Fruit fly (Drosophila melanogaster) whole organism, embryonic: ENCODE data around the gene toe.

ENCODE experiments used
- ATbp ChIP-seq: fragments of 200-800 bp; sonication (Bioruptor generic); optimal IDR thresholded peaks from 2 replicates; lab custom pipeline; 2017; ENCODE audit warnings: missing biosample characterization, mild to moderate bottlenecking, missing genetic modification characterization, missing genetic modification reagents
- Abd-B ChIP-seq: fragments of 200-800 bp; sonication (Bioruptor generic); optimal IDR thresholded peaks from 2 replicates; lab custom pipeline; 2018; ENCODE audit warnings: missing biosample characterization, mild to moderate bottlenecking, missing genetic modification characterization, moderate library complexity
- Atf3 ChIP-seq: fragments of 200-800 bp; sonication (Bioruptor generic); optimal IDR thresholded peaks from 3 replicates; lab custom pipeline; 2016; ENCODE audit warnings: missing biosample characterization, missing genetic modification characterization
- Bgb ChIP-seq: fragments of 200-800 bp; sonication (Bioruptor generic); IDR thresholded peaks from 2 replicates; pipeline ENCODE4 v1.3.6; 2022; ENCODE audit warnings: missing biosample characterization, missing genetic modification characterization; ENCODE audit not compliant: partially characterized antibody
- CG11398 ChIP-seq: fragments of 200-800 bp; sonication (Bioruptor generic); optimal IDR thresholded peaks from 2 replicates; lab custom pipeline; 2016; ENCODE audit warnings: missing biosample characterization, missing genetic modification characterization
- CG12299 ChIP-seq: fragments of 200-800 bp; sonication (Bioruptor generic); optimal IDR thresholded peaks from 2 replicates; lab custom pipeline; 2018; ENCODE audit warnings: missing biosample characterization, mild to moderate bottlenecking, missing genetic modification characterization
- CG14014 ChIP-seq: fragments of 200-800 bp; sonication (Bioruptor generic); IDR thresholded peaks from 2 replicates; pipeline ENCODE4 v1.3.6; 2022; ENCODE audit warnings: missing biosample characterization, missing genetic modification characterization
- CG14667 ChIP-seq: fragments of 200-800 bp; sonication (Bioruptor generic); IDR thresholded peaks from 2 replicates; pipeline ENCODE4 v1.3.6; 2022; ENCODE audit warnings: missing biosample characterization, missing genetic modification characterization
- CG14710 ChIP-seq: fragments of 200-800 bp; sonication (Bioruptor generic); optimal IDR thresholded peaks from 3 replicates; lab custom pipeline; 2019; ENCODE audit warnings: missing biosample characterization, mild to moderate bottlenecking, missing genetic modification characterization, moderate library complexity
- CG18619 ChIP-seq: fragments of 200-800 bp; sonication (Bioruptor generic); optimal IDR thresholded peaks from 3 replicates; lab custom pipeline; 2017; ENCODE audit warnings: missing biosample characterization, mild to moderate bottlenecking, missing genetic modification characterization
- CG2116 ChIP-seq: fragments of 200-800 bp; sonication (Bioruptor generic); optimal IDR thresholded peaks from 3 replicates; lab custom pipeline; 2018; ENCODE audit warnings: missing biosample characterization, mild to moderate bottlenecking, missing genetic modification characterization
- CG2678 ChIP-seq: fragments of 200-800 bp; sonication (Bioruptor generic); optimal IDR thresholded peaks from 3 replicates; lab custom pipeline; 2019; ENCODE audit warnings: missing biosample characterization, mild to moderate bottlenecking, missing genetic modification characterization, moderate library complexity
- CG31441 ChIP-seq: fragments of 200-800 bp; sonication (Bioruptor generic); IDR thresholded peaks from 2 replicates; pipeline ENCODE4 v1.3.6; 2022; ENCODE audit warnings: missing biosample characterization, missing genetic modification characterization
- CG32772 ChIP-seq: fragments of 200-800 bp; sonication (Bioruptor generic); IDR thresholded peaks from 2 replicates; pipeline ENCODE4 v1.3.6; 2022; ENCODE audit warnings: missing biosample characterization, missing genetic modification characterization
- CG3407 ChIP-seq: fragments of 200-800 bp; sonication (Bioruptor generic); optimal IDR thresholded peaks from 2 replicates; lab custom pipeline; 2018; ENCODE audit warnings: missing biosample characterization, mild to moderate bottlenecking, missing genetic modification characterization
- CG34224 ChIP-seq: fragments of 200-800 bp; sonication (Bioruptor generic); IDR thresholded peaks from 3 replicates; pipeline ENCODE4 v1.3.6; 2022; ENCODE audit warnings: missing biosample characterization, missing genetic modification characterization; ENCODE audit not compliant: partially characterized antibody
- CG4617 ChIP-seq: fragments of 200-800 bp; sonication (Bioruptor generic); optimal IDR thresholded peaks from 3 replicates; lab custom pipeline; 2016; ENCODE audit warnings: missing biosample characterization, missing genetic modification characterization, borderline replicate concordance
- CG4854 ChIP-seq: fragments of 200-800 bp; sonication (Bioruptor generic); optimal IDR thresholded peaks from 2 replicates; lab custom pipeline; 2016; ENCODE audit warnings: missing biosample characterization, missing genetic modification characterization, inconsistent platforms
- CG6854 ChIP-seq: fragments of 200-800 bp; sonication (Bioruptor generic); optimal IDR thresholded peaks from 3 replicates; lab custom pipeline; 2017; ENCODE audit warnings: missing biosample characterization, mild to moderate bottlenecking, missing genetic modification characterization
- CG7372 ChIP-seq: fragments of 200-800 bp; sonication (Bioruptor generic); IDR thresholded peaks from 2 replicates; pipeline ENCODE4 v1.3.6; 2022; ENCODE audit warnings: missing biosample characterization, missing genetic modification characterization
- CG7786 ChIP-seq: fragments of 200-800 bp; sonication (Bioruptor generic); optimal IDR thresholded peaks from 2 replicates; lab custom pipeline; 2016; ENCODE audit warnings: missing biosample characterization, missing genetic modification characterization
- CG8478 ChIP-seq: fragments of >200 bp; optimal IDR thresholded peaks from 2 replicates; lab custom pipeline; 2018
- CkIIα-i1 ChIP-seq: fragments of 200-800 bp; sonication (Bioruptor generic); IDR thresholded peaks from 2 replicates; pipeline ENCODE4 v1.3.6; 2022; ENCODE audit warnings: missing biosample characterization, missing genetic modification characterization
- Dref ChIP-seq: fragments of 200-800 bp; sonication (Bioruptor generic); IDR thresholded peaks from 2 replicates; pipeline ENCODE4 v1.3.6; 2022; ENCODE audit warnings: missing biosample characterization, missing genetic modification characterization
- Hand ChIP-seq: fragments of 200-800 bp; sonication (Bioruptor generic); optimal IDR thresholded peaks from 2 replicates; lab custom pipeline; 2017; ENCODE audit warnings: mild to moderate bottlenecking, missing biosample characterization, missing genetic modification reagents, missing genetic modification characterization
- Hsf ChIP-seq: fragments of 200-800 bp; sonication (Bioruptor generic); optimal IDR thresholded peaks from 3 replicates; lab custom pipeline; 2016; ENCODE audit warnings: missing biosample characterization, missing genetic modification characterization
- MBD-R2 ChIP-seq: fragments of 200-800 bp; sonication (Bioruptor generic); IDR thresholded peaks from 2 replicates; pipeline ENCODE4 v1.3.6; 2022; ENCODE audit warnings: missing biosample characterization, missing genetic modification characterization
- MESR4 ChIP-seq: fragments of 200-800 bp; sonication (Bioruptor generic); optimal IDR thresholded peaks from 2 replicates; lab custom pipeline; 2018; ENCODE audit warnings: missing biosample characterization, mild to moderate bottlenecking, missing genetic modification characterization, moderate library complexity
- Mes4 ChIP-seq: fragments of 200-800 bp; sonication (Bioruptor generic); optimal IDR thresholded peaks from 2 replicates; lab custom pipeline; 2016; ENCODE audit warnings: missing biosample characterization, missing genetic modification characterization
- Nf-YA ChIP-seq: fragments of 200-800 bp; sonication (Bioruptor generic); IDR thresholded peaks from 2 replicates; pipeline ENCODE4 v1.3.6; 2022; ENCODE audit warnings: missing biosample characterization, missing genetic modification characterization
- Oaz ChIP-seq: fragments of 200-800 bp; sonication (Bioruptor generic); IDR thresholded peaks from 2 replicates; pipeline ENCODE4 v1.3.6; 2022; ENCODE audit warnings: missing biosample characterization, missing genetic modification characterization
- Sry-β ChIP-seq: fragments of 200-800 bp; sonication (Bioruptor generic); optimal IDR thresholded peaks from 2 replicates; lab custom pipeline; 2018; ENCODE audit warnings: missing biosample characterization, mild to moderate bottlenecking, missing genetic modification characterization, moderate library complexity
- Tbp ChIP-seq: fragments of >200 bp; optimal IDR thresholded peaks from 2 replicates; lab custom pipeline; 2018; ENCODE audit warnings: missing biosample characterization, missing genetic modification characterization
- ash1 ChIP-seq: fragments of 200-800 bp; sonication (Bioruptor generic); optimal IDR thresholded peaks from 2 replicates; lab custom pipeline; 2018; ENCODE audit warnings: missing biosample characterization, mild to moderate bottlenecking, missing genetic modification characterization
- bab2 ChIP-seq: fragments of 200-800 bp; sonication (Bioruptor generic); optimal IDR thresholded peaks from 2 replicates; lab custom pipeline; 2016; ENCODE audit warnings: missing biosample characterization, missing genetic modification characterization
- bbx ChIP-seq: fragments of 200-800 bp; sonication (Bioruptor generic); IDR thresholded peaks from 2 replicates; pipeline ENCODE4 v1.3.6; 2022; ENCODE audit warnings: missing biosample characterization, missing genetic modification characterization; ENCODE audit not compliant: partially characterized antibody
- chif ChIP-seq, 2 experiments: fragments of 200-800 bp; sonication (Bioruptor generic); optimal IDR thresholded peaks; 3 replicates each; lab custom pipeline; 2016; ENCODE audit warnings: missing biosample characterization in 2 of 2, missing genetic modification characterization in 2 of 2
- eve ChIP-seq, 2 experiments: fragments of >200 bp; optimal IDR thresholded peaks; 2 replicates each; lab custom pipeline; 2017; ENCODE audit warnings: missing biosample characterization in 2 of 2, missing genetic modification characterization in 2 of 2
- hth ChIP-seq: fragments of >200 bp; optimal IDR thresholded peaks from 2 replicates; lab custom pipeline; 2017; ENCODE audit warnings: inconsistent platforms
- jing ChIP-seq: fragments of 200-800 bp; sonication (Bioruptor generic); optimal IDR thresholded peaks from 2 replicates; lab custom pipeline; 2018; ENCODE audit warnings: missing biosample characterization, mild to moderate bottlenecking, missing genetic modification characterization
- lola ChIP-seq, 3 experiments: fragments of >200 bp in 2 of 3; fragments of 200-800 bp in 1 of 3; sonication (Bioruptor generic) in 1 of 3; optimal IDR thresholded peaks; 2 replicates each; lab custom pipeline; 2017 to 2019; ENCODE audit warnings: missing biosample characterization in 3 of 3, missing genetic modification characterization in 3 of 3, mild to moderate bottlenecking in 1 of 3, moderate library complexity in 1 of 3
- maf-S ChIP-seq: fragments of 200-800 bp; sonication (Bioruptor generic); optimal IDR thresholded peaks from 2 replicates; lab custom pipeline; 2016; ENCODE audit warnings: missing biosample characterization, missing genetic modification characterization
- oc ChIP-seq: fragments of 200-800 bp; sonication (Bioruptor generic); optimal IDR thresholded peaks from 2 replicates; lab custom pipeline; 2018; ENCODE audit warnings: missing biosample characterization, mild to moderate bottlenecking, missing genetic modification characterization, moderate library complexity
- p53 ChIP-seq: fragments of 200-800 bp; sonication (Bioruptor generic); optimal IDR thresholded peaks from 2 replicates; lab custom pipeline; 2016; ENCODE audit warnings: missing biosample characterization, missing genetic modification characterization
- pho ChIP-seq: fragments of 200-800 bp; sonication (Bioruptor generic); optimal IDR thresholded peaks from 2 replicates; lab custom pipeline; 2016; ENCODE audit warnings: missing biosample characterization, missing genetic modification characterization
- pita ChIP-seq: fragments of 200-800 bp; sonication (Bioruptor generic); optimal IDR thresholded peaks from 2 replicates; lab custom pipeline; 2017; ENCODE audit warnings: missing biosample characterization, mild to moderate bottlenecking, missing genetic modification characterization
- sim ChIP-seq: fragments of 200-800 bp; sonication (Bioruptor generic); IDR thresholded peaks from 2 replicates; pipeline ENCODE4 v1.3.6; 2022; ENCODE audit warnings: missing biosample characterization, missing genetic modification characterization
- so ChIP-seq: fragments of 200-800 bp; sonication (Bioruptor generic); IDR thresholded peaks from 3 replicates; pipeline ENCODE4 v1.3.6; 2022; ENCODE audit warnings: missing biosample characterization, missing genetic modification characterization
- trem ChIP-seq: fragments of 200-800 bp; optimal IDR thresholded peaks from 3 replicates; lab custom pipeline; 2019; ENCODE audit warnings: missing biosample characterization, mild to moderate bottlenecking, missing genetic modification characterization, moderate library complexity
- trh ChIP-seq: fragments of 200-800 bp; sonication (Bioruptor generic); optimal IDR thresholded peaks from 2 replicates; lab custom pipeline; 2016; ENCODE audit warnings: missing biosample characterization, missing genetic modification characterization
- zen2 ChIP-seq: fragments of 200-800 bp; sonication (Bioruptor generic); IDR thresholded peaks from 3 replicates; pipeline ENCODE4 v1.3.6; 2022; ENCODE audit warnings: missing biosample characterization, missing genetic modification characterization; ENCODE audit not compliant: partially characterized antibody

Gene toe

dm6 chr3L:12391240-12391843 is 41.1 kb downstream of the toe start, which contains the start of gene Ncc69 (continued):
- TF ChIP-seq CG7786 (GFP tag; lab: Kevin White, UChicago) = no peak
- TF ChIP-seq hth (lab: Kevin White, UChicago) = no peak
- no peak for TF ChIP-seq trh
- no peak for TF ChIP-seq sim (GFP tag; lab: Robert Waterston, UW)
- TF ChIP-seq CG14014 (GFP tag; lab: Robert Waterston, UW) = no peak
- TF ChIP-seq p53 = no peak
- TF ChIP-seq Oaz = no peak
- TF ChIP-seq oc (tag; lab: Kevin White, UChicago) = no peak
- no peak for TF ChIP-seq CG31441 (GFP tag; lab: Robert Waterston, UW)
- no peak for TF ChIP-seq bab2
- TF ChIP-seq CkIIα-i1 (GFP tag; lab: Robert Waterston, UW) = no peak
- TF ChIP-seq eve (GFP tag; optimal IDR thresholded peaks at IDR 0.05; lab: Kevin White, UChicago) = no peak
- no peak for TF ChIP-seq Hsf
- TF ChIP-seq CG2116 = no peak
- TF ChIP-seq Tbp (GFP tag; lab: Kevin White, UChicago) = no peak
- no peak for TF ChIP-seq Hand (GFP tag; lab: Kevin White, UChicago)
- no peak for TF ChIP-seq Atf3 (GFP tag; lab: Kevin White, UChicago)
- no peak for TF ChIP-seq ash1 (GFP tag; lab: Kevin White, UChicago)
- TF ChIP-seq CG8478 (lab: Kevin White, UChicago) = no peak
- TF ChIP-seq lola (GFP tag; optimal IDR thresholded peaks at IDR 0.05; lab: Kevin White, UChicago) = no peak
- no peak for TF ChIP-seq MBD-R2 (GFP tag; lab: Robert Waterston, UW)
- TF ChIP-seq so (GFP tag; lab: Robert Waterston, UW) = 0 out of 3 replicates have a peak, but pooled peaks have one; percentile 47
- peak; percentile 12 for TF ChIP-seq Mes4 (GFP tag; lab: Kevin White, UChicago)
- no peak for TF ChIP-seq CG32772 (GFP tag; lab: Robert Waterston, UW)
- TF ChIP-seq CG4617 = no peak
- no peak for TF ChIP-seq CG18619
- no peak for TF ChIP-seq Sry-β (GFP tag; lab: Kevin White, UChicago)
- no peak for TF ChIP-seq CG2678 (tag; lab: Kevin White, UChicago)
- TF ChIP-seq CG4854 (GFP tag; lab: Kevin White, UChicago) = no peak
- TF ChIP-seq Abd-B (GFP tag; lab: Kevin White, UChicago) = no peak
- no peak for TF ChIP-seq CG12299 (tag; lab: Kevin White, UChicago)
- no peak for TF ChIP-seq CG14710 (tag; lab: Kevin White, UChicago)
- peak; percentile 18; the same call in 1 of the 3 replicates for TF ChIP-seq CG34224
- TF ChIP-seq trem (tag; lab: Kevin White, UChicago) = no peak
- TF ChIP-seq Dref (GFP tag; lab: Robert Waterston, UW) = no peak
- TF ChIP-seq bbx (GFP tag; lab: Robert Waterston, UW) = peak; percentile 54; the same call in 1 of the 2 replicates
- TF ChIP-seq CG14667 (GFP tag; lab: Robert Waterston, UW) = no peak
- TF ChIP-seq Nf-YA = no peak
- no peak for TF ChIP-seq jing (GFP tag; lab: Kevin White, UChicago)
- TF ChIP-seq maf-S (GFP tag; lab: Kevin White, UChicago) = no peak
- no peak for TF ChIP-seq CG11398 (GFP tag; lab: Kevin White, UChicago)
- no peak for TF ChIP-seq chif (GFP tag; optimal IDR thresholded peaks at IDR 0.05; lab: Kevin White, UChicago)
- no peak for TF ChIP-seq pita
- peak; percentile 16 for TF ChIP-seq CG6854 (GFP tag; lab: Kevin White, UChicago)
- TF ChIP-seq zen2 (GFP tag; lab: Robert Waterston, UW) = peak; percentile 40; the same call in 1 of the 3 replicates
- TF ChIP-seq ATbp (GFP tag; lab: Kevin White, UChicago) = no peak
- TF ChIP-seq MESR4 (GFP tag; lab: Kevin White, UChicago) = no peak
- 0 out of 2 replicates have a peak, but pooled peaks have one; percentile 15 for TF ChIP-seq CG7372 (GFP tag; lab: Robert Waterston, UW)
- TF ChIP-seq Bgb (GFP tag; lab: Robert Waterston, UW) = no peak; the same call in 1 of the 2 replicates
- TF ChIP-seq pho (GFP tag; lab: Kevin White, UChicago) = no peak
- TF ChIP-seq CG3407 = no peak
